Worm (Caenorhabditis elegans) whole organism, mixed stage, embryonic: ENCODE results near the gene kin-19.

ENCODE experiments used
- M03D4.4 ChIP-seq: sonication (generic microtip); optimal IDR thresholded peaks from 2 replicates; lab custom pipeline; 2017; ENCODE audit warnings: mild to moderate bottlenecking, missing genetic modification characterization, missing compliant biosample characterization
- bed-3 ChIP-seq: fragments of 200-800 bp; sonication (Bioruptor generic); optimal IDR thresholded peaks from 3 replicates; lab custom pipeline; 2018; ENCODE audit warnings: mild to moderate bottlenecking, missing genetic modification characterization, moderate library complexity, missing compliant biosample characterization
- blmp-1 ChIP-seq: fragments of 150-350 bp; optimal IDR thresholded peaks from 2 replicates; lab custom pipeline; 2014; ENCODE audit warnings: missing biosample characterization, missing genetic modification characterization
- ces-1 ChIP-seq: fragments of 150-350 bp; optimal IDR thresholded peaks from 2 replicates; lab custom pipeline; 2014; ENCODE audit warnings: missing biosample characterization, missing genetic modification reagents, missing genetic modification characterization
- cnd-1 ChIP-seq: fragments of 200-800 bp; sonication (Bioruptor generic); optimal IDR thresholded peaks from 2 replicates; lab custom pipeline; 2018; ENCODE audit warnings: mild to moderate bottlenecking, missing genetic modification characterization, missing compliant biosample characterization
- drap-1 ChIP-seq: fragments of 200-800 bp; sonication (Bioruptor generic); optimal IDR thresholded peaks from 3 replicates; lab custom pipeline; 2018; ENCODE audit warnings: mild to moderate bottlenecking, missing genetic modification characterization, missing compliant biosample characterization
- elt-1 ChIP-seq: sonication (generic microtip); optimal IDR thresholded peaks from 2 replicates; lab custom pipeline; 2017; ENCODE audit warnings: missing genetic modification characterization, mild to moderate bottlenecking, missing compliant biosample characterization, antibody characterized with exemption, moderate library complexity, borderline replicate concordance; ENCODE audit not compliant: insufficient read depth
- flh-1 ChIP-seq: fragments of 200-800 bp; sonication (Bioruptor generic); optimal IDR thresholded peaks from 2 replicates; lab custom pipeline; 2018; ENCODE audit warnings: mild to moderate bottlenecking, missing genetic modification characterization, moderate library complexity, missing compliant biosample characterization
- ham-2 ChIP-seq: fragments of 200-800 bp; sonication (Bioruptor generic); optimal IDR thresholded peaks from 2 replicates; lab custom pipeline; 2018; ENCODE audit warnings: mild to moderate bottlenecking, missing genetic modification characterization, missing compliant biosample characterization
- hlh-1 ChIP-seq: fragments of 150-350 bp; optimal IDR thresholded peaks from 2 replicates; lab custom pipeline; 2014; ENCODE audit warnings: missing biosample characterization, missing genetic modification reagents, missing genetic modification characterization
- lin-13 ChIP-seq: fragments of 150-350 bp; optimal IDR thresholded peaks from 2 replicates; lab custom pipeline; 2014; ENCODE audit warnings: missing biosample characterization, missing genetic modification characterization
- lsy-2 ChIP-seq: fragments of 150-350 bp; optimal IDR thresholded peaks from 2 replicates; lab custom pipeline; 2014; ENCODE audit warnings: missing biosample characterization, missing genetic modification characterization
- mep-1 ChIP-seq: fragments of 150-350 bp; optimal IDR thresholded peaks from 2 replicates; lab custom pipeline; 2017; ENCODE audit warnings: missing biosample characterization, missing genetic modification reagents, missing genetic modification characterization, inconsistent platforms
- mls-2 ChIP-seq: sonication (generic microtip); optimal IDR thresholded peaks from 2 replicates; lab custom pipeline; 2016; ENCODE audit warnings: mild to moderate bottlenecking, missing genetic modification characterization, moderate library complexity, missing compliant biosample characterization
- nhr-12 ChIP-seq: fragments of 150-350 bp; optimal IDR thresholded peaks from 2 replicates; lab custom pipeline; 2014; ENCODE audit warnings: missing biosample characterization, missing genetic modification characterization
- nhr-237 ChIP-seq: fragments of 150-350 bp; optimal IDR thresholded peaks from 2 replicates; lab custom pipeline; 2014; ENCODE audit warnings: missing biosample characterization, missing genetic modification characterization
- nhr-28 ChIP-seq: fragments of 150-350 bp; optimal IDR thresholded peaks from 2 replicates; lab custom pipeline; 2014; ENCODE audit warnings: missing biosample characterization, missing genetic modification characterization
- nhr-76 ChIP-seq: sonication (generic microtip); optimal IDR thresholded peaks from 2 replicates; lab custom pipeline; 2017; ENCODE audit warnings: missing biosample characterization, missing genetic modification characterization
- pha-4 ChIP-seq: fragments of 150-350 bp; optimal IDR thresholded peaks from 2 replicates; lab custom pipeline; 2018; ENCODE audit warnings: missing biosample characterization, missing genetic modification reagents, missing genetic modification characterization
- snpc-4 ChIP-seq: fragments of 150-350 bp; optimal IDR thresholded peaks from 2 replicates; lab custom pipeline; 2014; ENCODE audit warnings: missing biosample characterization, missing genetic modification characterization
- tbx-8 ChIP-seq: fragments of 200-800 bp; sonication (Bioruptor generic); optimal IDR thresholded peaks from 2 replicates; lab custom pipeline; 2018; ENCODE audit warnings: mild to moderate bottlenecking, missing genetic modification characterization, moderate library complexity, missing compliant biosample characterization
- unc-120 ChIP-seq: sonication (generic microtip); optimal IDR thresholded peaks from 2 replicates; lab custom pipeline; 2017; ENCODE audit warnings: missing genetic modification characterization, missing compliant biosample characterization; ENCODE audit not compliant: poor library complexity, severe bottlenecking
- unc-62 ChIP-seq: fragments of 150-350 bp; optimal IDR thresholded peaks from 2 replicates; lab custom pipeline; 2014; ENCODE audit warnings: missing biosample characterization, missing genetic modification reagents, missing genetic modification characterization
- zip-8 ChIP-seq: fragments of 150-350 bp; optimal IDR thresholded peaks from 2 replicates; lab custom pipeline; 2014; ENCODE audit warnings: missing biosample characterization, missing genetic modification characterization

The kin-19 gene

DNA sequence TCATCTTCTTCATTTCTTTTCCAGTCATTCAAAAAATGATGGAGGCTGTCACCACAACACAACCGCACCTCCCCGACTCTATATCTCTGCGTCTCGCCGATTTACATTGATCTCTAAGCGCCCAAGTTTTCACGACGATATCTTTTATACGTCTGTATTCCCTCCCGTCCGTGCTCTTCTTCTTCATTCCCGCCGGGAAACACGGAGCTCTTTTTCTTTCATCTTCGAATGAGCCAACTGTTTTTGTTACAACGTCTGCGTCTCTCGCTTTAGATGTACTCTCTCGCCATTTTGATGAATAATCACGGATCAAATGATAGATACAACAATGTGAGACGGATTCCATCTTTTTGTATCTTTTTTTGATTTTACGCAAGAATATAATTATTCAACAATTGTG lies 27.2 kb upstream of the kin-19 start:
- no peak for TF ChIP-seq lsy-2 (tag; lab: Kevin White, UChicago)
- TF ChIP-seq unc-120 (tag; lab: Kevin White, UChicago), result peak; percentile 62
- TF ChIP-seq bed-3 (GFP tag; lab: Kevin White, UChicago), result no peak
- TF ChIP-seq pha-4, result no peak
- TF ChIP-seq unc-62 (GFP tag; lab: Kevin White, UChicago), result peak; percentile 67
- peak; percentile 96 for TF ChIP-seq hlh-1 (tag; lab: Kevin White, UChicago)

- no peak for TF ChIP-seq unc-62 (GFP tag; lab: Kevin White, UChicago)
- no peak for TF ChIP-seq mls-2 (tag; lab: Kevin White, UChicago)
- TF ChIP-seq, all 35 proteins: peak for 0
These were observed 21.6 kb upstream of the kin-19 start for ce11 chrIII:4107929-4108520.

DNA sequence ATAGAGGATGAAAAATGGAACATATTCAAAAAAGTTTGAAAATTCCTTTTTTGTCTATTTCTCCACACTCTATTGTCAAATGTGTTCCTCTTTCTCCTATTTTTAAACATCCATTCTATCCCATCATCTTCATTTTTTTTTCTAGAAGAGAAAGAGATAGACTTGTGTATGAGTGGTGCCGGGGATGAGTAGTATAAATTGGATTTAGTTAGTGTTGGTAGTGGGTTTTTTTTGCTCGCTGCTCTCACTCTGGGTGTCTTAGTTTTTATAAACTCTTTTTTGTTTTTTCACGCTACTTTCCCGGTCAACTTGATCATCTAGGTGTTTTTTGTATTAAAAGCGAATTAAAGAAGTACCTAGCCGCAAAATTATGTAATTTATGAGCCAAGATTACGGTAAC lies 20.8 kb upstream of the kin-19 start:
- TF ChIP-seq cnd-1 (tag; lab: Kevin White, UChicago) (no peak), unc-120 (tag; lab: Kevin White, UChicago) (no peak), ces-1 (GFP tag; lab: Kevin White, UChicago) (peak; percentile 72), lsy-2 (tag; lab: Kevin White, UChicago) (no peak)

DNA sequence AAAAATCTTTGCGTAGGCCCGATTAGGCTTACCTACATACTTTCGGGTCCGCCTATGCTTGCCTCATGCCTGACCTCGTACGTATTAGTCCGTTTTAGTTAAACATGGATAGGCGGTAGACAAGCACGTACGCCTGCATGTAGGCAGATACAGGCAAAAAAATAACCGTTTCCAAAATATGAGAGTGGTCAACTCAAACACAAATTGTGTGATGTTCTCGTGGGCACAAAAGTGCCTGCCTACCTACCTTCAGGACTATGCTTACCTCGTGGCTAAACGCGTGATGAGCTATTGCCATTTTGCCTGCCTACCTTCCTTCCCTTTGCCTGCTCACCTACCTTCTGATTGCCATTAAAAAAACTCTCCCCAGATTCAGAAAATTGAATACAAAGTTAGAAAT lies 20.2 kb upstream of the kin-19 start:
- no peak for TF ChIP-seq drap-1
- TF ChIP-seq flh-1 (GFP tag; lab: Kevin White, UChicago), result no peak
- no peak for TF ChIP-seq hlh-1 (tag; lab: Kevin White, UChicago)
- TF ChIP-seq tbx-8, result no peak
- no peak for TF ChIP-seq cnd-1 (tag; lab: Kevin White, UChicago)
- TF ChIP-seq elt-1, result no peak
- TF ChIP-seq lin-13 (tag; lab: Kevin White, UChicago), result no peak
- no peak for TF ChIP-seq blmp-1 (tag; lab: Kevin White, UChicago)
- no peak for TF ChIP-seq lsy-2 (tag; lab: Kevin White, UChicago)
- TF ChIP-seq unc-120 (tag; lab: Kevin White, UChicago), result no peak
- TF ChIP-seq mls-2 (tag; lab: Kevin White, UChicago), result no peak
- TF ChIP-seq M03D4.4, result no peak

- peak; percentile 95 for TF ChIP-seq ces-1 (GFP tag; lab: Kevin White, UChicago)
- TF ChIP-seq elt-1, result no peak
- TF ChIP-seq nhr-76 (tag; lab: Kevin White, UChicago), result no peak
These were observed 16.7 kb upstream of the kin-19 start for ce11 chrIII:4103171-4103570.

- TF ChIP-seq zip-8 (tag; lab: Kevin White, UChicago) (peak; percentile 26), snpc-4 (no peak), mep-1 (tag; lab: Kevin White, UChicago) (no peak)
These were observed 15.6 kb upstream of the kin-19 start for ce11 chrIII:4102039-4102438.

ce11 chrIII:4101016-4101415 lies 14.6 kb upstream of the kin-19 start:
- TF ChIP-seq drap-1, result no peak

DNA sequence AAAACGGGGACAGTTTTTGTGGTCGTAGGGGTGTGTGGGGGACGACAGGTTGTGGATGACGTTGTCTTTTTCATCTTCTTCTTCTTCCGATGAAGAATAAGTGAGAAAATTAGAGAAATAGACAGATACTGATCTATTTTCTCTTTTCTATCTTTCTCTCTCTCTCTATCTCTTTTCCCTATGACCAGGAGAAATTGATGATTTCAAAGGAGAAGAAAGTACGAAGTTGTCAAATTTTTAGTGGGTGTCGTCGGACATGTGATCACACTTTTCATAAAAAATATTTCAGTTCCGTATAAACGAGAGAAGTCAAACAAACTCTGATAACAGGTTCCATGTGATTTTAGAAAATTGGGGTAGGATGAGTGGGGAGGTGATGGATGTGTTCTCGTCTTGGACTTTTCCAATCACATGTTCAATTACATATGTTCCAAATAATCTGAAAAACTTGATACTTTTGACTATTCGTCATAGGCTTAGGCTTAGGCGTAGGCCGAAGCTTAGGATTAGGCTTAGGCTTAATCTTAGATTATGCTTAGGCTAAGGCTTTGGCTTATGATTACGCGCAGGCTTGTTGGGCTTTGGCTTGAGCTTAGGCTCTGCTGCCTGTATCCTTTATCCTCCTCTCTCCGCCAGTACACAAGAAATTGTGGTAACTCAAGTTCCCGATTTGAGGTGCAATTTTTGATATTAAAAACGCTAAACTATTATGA lies 13.6 kb upstream of the kin-19 start:
- TF ChIP-seq unc-62 (GFP tag; lab: Kevin White, UChicago), result peak; percentile 45
- no peak for TF ChIP-seq nhr-76 (tag; lab: Kevin White, UChicago)
- no peak for TF ChIP-seq nhr-12
- peak; percentile 2 for TF ChIP-seq nhr-237 (tag; lab: Kevin White, UChicago)
- no peak for TF ChIP-seq lin-13 (tag; lab: Kevin White, UChicago)
- peak; percentile 3 for TF ChIP-seq elt-1
- peak; percentile 64 for TF ChIP-seq blmp-1 (tag; lab: Kevin White, UChicago)
- TF ChIP-seq ham-2 (GFP tag; lab: Kevin White, UChicago), result peak; percentile 56
- no peak for TF ChIP-seq nhr-28 (tag; lab: Kevin White, UChicago)
- no peak for TF ChIP-seq ces-1 (GFP tag; lab: Kevin White, UChicago)
